Worm (Caenorhabditis elegans) whole organism, late embryonic: Measurements from ENCODE around the gene txt-12.

Source experiments
- C08G9.2 ChIP-seq: sonication (generic microtip); optimal IDR thresholded peaks from 2 replicates; lab custom pipeline; 2016; ENCODE audit warnings: mild to moderate bottlenecking, missing genetic modification characterization, moderate library complexity, missing compliant biosample characterization
- C38D4.7 ChIP-seq: fragments of 200-800 bp; sonication (Bioruptor generic); optimal IDR thresholded peaks from 2 replicates; lab custom pipeline; 2018; ENCODE audit warnings: mild to moderate bottlenecking, missing genetic modification characterization, moderate library complexity, missing compliant biosample characterization
- F13H6.1 ChIP-seq: sonication (generic microtip); optimal IDR thresholded peaks from 2 replicates; lab custom pipeline; 2016; ENCODE audit warnings: missing genetic modification characterization, missing compliant biosample characterization
- K02D7.2 ChIP-seq: sonication (generic microtip); optimal IDR thresholded peaks from 2 replicates; lab custom pipeline; 2017; ENCODE audit warnings: mild to moderate bottlenecking, missing genetic modification characterization, missing compliant biosample characterization
- K09A11.1 ChIP-seq: sonication (generic microtip); optimal IDR thresholded peaks from 2 replicates; lab custom pipeline; 2017; ENCODE audit warnings: antibody characterized with exemption, mild to moderate bottlenecking, missing genetic modification characterization, missing compliant biosample characterization; ENCODE audit not compliant: insufficient read depth
- ama-1 ChIP-seq: fragments of 150-350 bp; optimal IDR thresholded peaks from 2 replicates; lab custom pipeline; 2014
- ceh-14 ChIP-seq: sonication (generic microtip); optimal IDR thresholded peaks from 2 replicates; lab custom pipeline; 2016; ENCODE audit warnings: missing genotype, missing genetic modification characterization, missing compliant biosample characterization
- ceh-18 ChIP-seq: sonication (generic microtip); optimal IDR thresholded peaks from 2 replicates; lab custom pipeline; 2016; ENCODE audit warnings: missing genetic modification characterization, missing compliant biosample characterization
- ceh-19 ChIP-seq: fragments of 200-800 bp; sonication (Bioruptor generic); optimal IDR thresholded peaks from 2 replicates; lab custom pipeline; 2018; ENCODE audit warnings: mild to moderate bottlenecking, missing genetic modification characterization, missing compliant biosample characterization
- ceh-2 ChIP-seq: sonication (generic microtip); optimal IDR thresholded peaks from 2 replicates; lab custom pipeline; 2016; ENCODE audit warnings: missing genotype, missing genetic modification characterization, missing compliant biosample characterization
- ceh-22 ChIP-seq: sonication (generic microtip); optimal IDR thresholded peaks from 2 replicates; lab custom pipeline; 2017; ENCODE audit warnings: missing biosample characterization, missing genetic modification characterization
- ceh-30 ChIP-seq: fragments of 150-350 bp; optimal IDR thresholded peaks from 2 replicates; lab custom pipeline; 2014; ENCODE audit warnings: missing biosample characterization, missing genetic modification characterization
- ceh-31 ChIP-seq: sonication (generic microtip); optimal IDR thresholded peaks from 2 replicates; lab custom pipeline; 2016; ENCODE audit warnings: missing genetic modification characterization, missing compliant biosample characterization
- ceh-34 ChIP-seq: sonication (generic microtip); optimal IDR thresholded peaks from 2 replicates; lab custom pipeline; 2016; ENCODE audit warnings: mild to moderate bottlenecking, missing genetic modification characterization, missing compliant biosample characterization
- ceh-48 ChIP-seq: sonication (generic microtip); optimal IDR thresholded peaks from 2 replicates; lab custom pipeline; 2016; ENCODE audit warnings: missing genetic modification characterization, inconsistent platforms, missing compliant biosample characterization
- ceh-9 ChIP-seq: sonication (generic microtip); optimal IDR thresholded peaks from 2 replicates; lab custom pipeline; 2016; ENCODE audit warnings: mild to moderate bottlenecking, missing genetic modification characterization, inconsistent platforms, missing compliant biosample characterization
- che-1 ChIP-seq: sonication (generic microtip); optimal IDR thresholded peaks from 2 replicates; lab custom pipeline; 2016; ENCODE audit warnings: mild to moderate bottlenecking, missing genetic modification characterization, missing compliant biosample characterization
- dmd-4 ChIP-seq: sonication (generic microtip); optimal IDR thresholded peaks from 2 replicates; lab custom pipeline; 2016; ENCODE audit warnings: borderline replicate concordance, missing genetic modification characterization, missing compliant biosample characterization
- dve-1 ChIP-seq: sonication (generic microtip); optimal IDR thresholded peaks from 2 replicates; lab custom pipeline; 2017; ENCODE audit warnings: antibody characterized with exemption, mild to moderate bottlenecking, missing genetic modification characterization, missing compliant biosample characterization
- elt-2 ChIP-seq: sonication (generic microtip); optimal IDR thresholded peaks from 2 replicates; lab custom pipeline; 2016; ENCODE audit warnings: missing genetic modification reagents, missing genetic modification characterization, missing compliant biosample characterization
- elt-4 ChIP-seq: sonication (generic microtip); optimal IDR thresholded peaks from 2 replicates; lab custom pipeline; 2016; ENCODE audit warnings: missing genetic modification characterization, missing compliant biosample characterization
- eyg-1 ChIP-seq: sonication (generic microtip); optimal IDR thresholded peaks from 2 replicates; lab custom pipeline; 2016; ENCODE audit warnings: missing genotype, missing genetic modification characterization, missing compliant biosample characterization
- fkh-6 ChIP-seq: sonication (generic microtip); optimal IDR thresholded peaks from 2 replicates; lab custom pipeline; 2016; ENCODE audit warnings: missing genetic modification characterization, missing compliant biosample characterization
- gmeb-2 ChIP-seq: sonication (generic microtip); optimal IDR thresholded peaks from 2 replicates; lab custom pipeline; 2016; ENCODE audit warnings: missing genetic modification characterization, inconsistent platforms, missing compliant biosample characterization
- hlh-13 ChIP-seq: fragments of 200-800 bp; sonication (Bioruptor generic); optimal IDR thresholded peaks from 2 replicates; lab custom pipeline; 2018; ENCODE audit warnings: mild to moderate bottlenecking, missing genetic modification characterization, missing compliant biosample characterization
- lim-6 ChIP-seq: sonication (generic microtip); optimal IDR thresholded peaks from 2 replicates; lab custom pipeline; 2016; ENCODE audit warnings: missing genetic modification characterization, missing compliant biosample characterization
- lin-11 ChIP-seq: fragments of 200-800 bp; sonication (Bioruptor generic); optimal IDR thresholded peaks from 2 replicates; lab custom pipeline; 2018; ENCODE audit warnings: mild to moderate bottlenecking, missing genetic modification characterization, missing compliant biosample characterization
- madf-2 ChIP-seq: sonication (generic microtip); optimal IDR thresholded peaks from 2 replicates; lab custom pipeline; 2017; ENCODE audit warnings: missing genetic modification characterization, missing compliant biosample characterization
- nfya-1 ChIP-seq: sonication (generic microtip); optimal IDR thresholded peaks from 2 replicates; lab custom pipeline; 2017; ENCODE audit warnings: missing genetic modification characterization, mild to moderate bottlenecking, missing compliant biosample characterization, antibody characterized with exemption, moderate library complexity
- nhr-11 ChIP-seq: fragments of 150-350 bp; optimal IDR thresholded peaks from 2 replicates; lab custom pipeline; 2014; ENCODE audit warnings: missing biosample characterization, missing genetic modification characterization
- pag-3 ChIP-seq: sonication (generic microtip); optimal IDR thresholded peaks from 2 replicates; lab custom pipeline; 2016; ENCODE audit warnings: missing compliant biosample characterization, missing genetic modification characterization, borderline replicate concordance
- pax-1 ChIP-seq: fragments of 150-350 bp; optimal IDR thresholded peaks from 2 replicates; lab custom pipeline; 2014; ENCODE audit warnings: missing biosample characterization, missing genetic modification characterization
- pha-2 ChIP-seq: sonication (generic microtip); optimal IDR thresholded peaks from 2 replicates; lab custom pipeline; 2017; ENCODE audit warnings: mild to moderate bottlenecking, missing genetic modification characterization, missing compliant biosample characterization
- pqm-1 ChIP-seq: sonication (generic microtip); optimal IDR thresholded peaks from 2 replicates; lab custom pipeline; 2016; ENCODE audit warnings: missing genetic modification characterization, missing compliant biosample characterization
- pros-1 ChIP-seq: fragments of 150-350 bp; optimal IDR thresholded peaks from 2 replicates; lab custom pipeline; 2014; ENCODE audit warnings: missing biosample characterization, missing genetic modification reagents, missing genetic modification characterization
- rnt-1 ChIP-seq: sonication (generic microtip); optimal IDR thresholded peaks from 2 replicates; lab custom pipeline; 2016; ENCODE audit warnings: missing genetic modification characterization, missing compliant biosample characterization
- sdc-2 ChIP-seq: sonication (generic microtip); optimal IDR thresholded peaks from 2 replicates; lab custom pipeline; 2016; ENCODE audit warnings: missing genotype, missing genetic modification characterization, missing compliant biosample characterization
- sox-4 ChIP-seq: sonication (generic microtip); optimal IDR thresholded peaks from 2 replicates; lab custom pipeline; 2017; ENCODE audit warnings: mild to moderate bottlenecking, missing genetic modification characterization, inconsistent platforms, missing compliant biosample characterization
- syd-9 ChIP-seq: sonication (generic microtip); optimal IDR thresholded peaks from 2 replicates; lab custom pipeline; 2016; ENCODE audit warnings: mild to moderate bottlenecking, missing genetic modification characterization, moderate library complexity, missing compliant biosample characterization
- tbx-2 ChIP-seq: sonication (generic microtip); optimal IDR thresholded peaks from 2 replicates; lab custom pipeline; 2016; ENCODE audit warnings: missing genetic modification characterization, missing compliant biosample characterization
- tbx-7 ChIP-seq: sonication (generic microtip); optimal IDR thresholded peaks from 2 replicates; lab custom pipeline; 2016; ENCODE audit warnings: missing genotype, missing genetic modification characterization, missing compliant biosample characterization
- unc-3 ChIP-seq, 2 experiments: fragments of 200-800 bp in 1 of 2; sonication (Bioruptor generic) in 1 of 2; sonication (generic microtip) in 1 of 2; conservative IDR thresholded peaks in 1 of 2; optimal IDR thresholded peaks in 1 of 2; 2 replicates each; pipeline versions ENCODE4 v1.3.6 to Lab custom; 2016 to 2022; ENCODE audit warnings: missing compliant biosample characterization in 2 of 2, missing genetic modification characterization in 2 of 2, missing genetic modification reagents in 1 of 2
- unc-42 ChIP-seq: sonication (generic microtip); optimal IDR thresholded peaks from 2 replicates; lab custom pipeline; 2016; ENCODE audit warnings: missing genotype, missing genetic modification characterization, missing compliant biosample characterization
- unc-55 ChIP-seq: sonication (generic microtip); optimal IDR thresholded peaks from 2 replicates; lab custom pipeline; 2017; ENCODE audit warnings: missing biosample characterization, missing genetic modification reagents, missing genetic modification characterization
- unc-86 ChIP-seq: sonication (generic microtip); optimal IDR thresholded peaks from 2 replicates; lab custom pipeline; 2016; ENCODE audit warnings: missing genetic modification characterization, missing compliant biosample characterization
- zip-5 ChIP-seq: sonication (generic microtip); optimal IDR thresholded peaks from 2 replicates; lab custom pipeline; 2016; ENCODE audit warnings: missing genetic modification characterization, missing compliant biosample characterization
- ztf-16 ChIP-seq: sonication (generic microtip); optimal IDR thresholded peaks from 2 replicates; lab custom pipeline; 2017; ENCODE audit warnings: missing genetic modification characterization, missing compliant biosample characterization

Gene txt-12

ce11 chrV:15082291-15082690 is 10.5 kb upstream of the txt-12 start, which contains the start of the genes C01G10.10 and C01G10.9 (continued):
- TF ChIP-seq rnt-1: peak; percentile 43
- TF ChIP-seq C08G9.2: peak; percentile 93
- TF ChIP-seq ama-1 (lab: Kevin White, UChicago): no peak
- TF ChIP-seq gmeb-2 (tag; lab: Kevin White, UChicago): peak; percentile 4
- TF ChIP-seq ceh-48: no peak
- peak; percentile 9 for TF ChIP-seq ceh-34 (tag; lab: Kevin White, UChicago)
- no peak for TF ChIP-seq K09A11.1
- no peak for TF ChIP-seq madf-2 (tag; lab: Kevin White, UChicago)

- TF ChIP-seq sdc-2 (no peak), gmeb-2 (tag; lab: Kevin White, UChicago) (no peak), pag-3 (tag; lab: Kevin White, UChicago) (no peak), ceh-2 (tag; lab: Kevin White, UChicago) (no peak), eyg-1 (tag; lab: Kevin White, UChicago) (no peak)
These were observed 9.1 kb upstream of the txt-12 start for ce11 chrV:15083659-15084058.

- TF ChIP-seq pqm-1 (tag; lab: Kevin White, UChicago) (peak; percentile 93), ceh-22 (tag; lab: Kevin White, UChicago) (no peak), pha-2 (tag; lab: Kevin White, UChicago) (peak; percentile 31), unc-42 (peak; percentile 98), madf-2 (tag; lab: Kevin White, UChicago) (peak; percentile 35), pax-1 (peak; percentile 40), K02D7.2 (no peak), elt-4 (no peak), ztf-16 (tag; lab: Kevin White, UChicago) (peak; percentile 70), ceh-31 (tag; lab: Kevin White, UChicago) (peak; percentile 98), tbx-7 (peak; percentile 92), nfya-1 (peak; percentile 83), dve-1 (peak; percentile 18), zip-5 (tag; lab: Kevin White, UChicago) (peak; percentile 76), lim-6 (tag; lab: Kevin White, UChicago) (peak; percentile 89), unc-3 (GFP tag; conservative IDR thresholded peaks at IDR 0.05; lab: Robert Waterston, UW) (peak; percentile 40; the same call in 1 of the 2 replicates), unc-3 (tag; optimal IDR thresholded peaks at IDR 0.05; lab: Kevin White, UChicago) (peak; percentile 0), unc-86 (peak; percentile 72), ceh-18 (peak; percentile 81), ceh-14 (tag; lab: Kevin White, UChicago) (peak; percentile 94), gmeb-2 (tag; lab: Kevin White, UChicago) (peak; percentile 15), ceh-30 (tag; lab: Kevin White, UChicago) (peak; percentile 67), nhr-11 (tag; lab: Kevin White, UChicago) (no peak), fkh-6 (tag; lab: Kevin White, UChicago) (peak; percentile 62), lin-11 (tag; lab: Kevin White, UChicago) (no peak), hlh-13 (GFP tag; lab: Kevin White, UChicago) (peak; percentile 28), pros-1 (tag; lab: Kevin White, UChicago) (no peak), C38D4.7 (GFP tag; lab: Kevin White, UChicago) (no peak), ama-1 (lab: Kevin White, UChicago) (no peak), pag-3 (tag; lab: Kevin White, UChicago) (no peak), tbx-2 (tag; lab: Kevin White, UChicago) (peak; percentile 96), C08G9.2 (peak; percentile 94), ceh-9 (tag; lab: Kevin White, UChicago) (no peak), K09A11.1 (no peak), sdc-2 (peak; percentile 51), che-1 (tag; lab: Kevin White, UChicago) (no peak), sox-4 (tag; lab: Kevin White, UChicago) (no peak), ceh-48 (peak; percentile 29), syd-9 (tag; lab: Kevin White, UChicago) (peak; percentile 10), unc-55 (GFP tag; lab: Kevin White, UChicago) (no peak), F13H6.1 (peak; percentile 77), dmd-4 (tag; lab: Kevin White, UChicago) (no peak), ceh-19 (peak; percentile 21), elt-2 (tag; lab: Kevin White, UChicago) (peak; percentile 76)
These were observed 7.4 kb upstream of the txt-12 start, which contains the start of the genes ahsa-1 and C01G10.7 for ce11 chrV:15085335-15085800. ahsa-1 (minus strand) TSS chrV:15085385. C01G10.7 (plus strand) TSS chrV:15085747.
